Worm (Caenorhabditis elegans) whole organism, L1 larva: Measurements from ENCODE around the gene egl-2.

Source experiments
- ceh-88 ChIP-seq: fragments of 200-800 bp; sonication (Bioruptor generic); IDR thresholded peaks from 2 replicates; pipeline ENCODE4 v1.3.6; 2022; ENCODE audit warnings: missing genetic modification characterization, missing compliant biosample characterization
- efl-3 ChIP-seq: fragments of 200-800 bp; sonication (Bioruptor generic); optimal IDR thresholded peaks from 2 replicates; lab custom pipeline; 2018; ENCODE audit warnings: mild to moderate bottlenecking, missing genetic modification characterization, missing compliant biosample characterization
- ets-5 ChIP-seq: fragments of 200-800 bp; sonication (Bioruptor generic); IDR thresholded peaks from 2 replicates; pipeline ENCODE4 v1.3.6; 2022; ENCODE audit warnings: missing genetic modification characterization, missing compliant biosample characterization
- fos-1 ChIP-seq: fragments of 150-350 bp; optimal IDR thresholded peaks from 2 replicates; lab custom pipeline; 2014; ENCODE audit warnings: missing biosample characterization, missing genetic modification characterization
- nhr-28 ChIP-seq: fragments of 150-350 bp; optimal IDR thresholded peaks from 2 replicates; lab custom pipeline; 2014; ENCODE audit warnings: missing biosample characterization, missing genetic modification characterization
- nhr-47 ChIP-seq: sonication (generic microtip); optimal IDR thresholded peaks from 2 replicates; lab custom pipeline; 2016; ENCODE audit warnings: mild to moderate bottlenecking, missing genetic modification characterization, moderate library complexity, missing compliant biosample characterization
- nhr-71 ChIP-seq: sonication (generic microtip); optimal IDR thresholded peaks from 2 replicates; lab custom pipeline; 2016; ENCODE audit warnings: mild to moderate bottlenecking, missing genetic modification characterization, moderate library complexity, missing compliant biosample characterization
- nhr-76 ChIP-seq: sonication (generic microtip); optimal IDR thresholded peaks from 2 replicates; lab custom pipeline; 2017; ENCODE audit warnings: missing biosample characterization, missing genetic modification characterization
- nhr-77 ChIP-seq: fragments of 150-350 bp; optimal IDR thresholded peaks from 2 replicates; lab custom pipeline; 2014; ENCODE audit warnings: missing biosample characterization, missing genetic modification characterization
- pax-3 ChIP-seq: fragments of 200-800 bp; sonication (Bioruptor generic); optimal IDR thresholded peaks from 2 replicates; lab custom pipeline; 2018; ENCODE audit warnings: mild to moderate bottlenecking, missing genetic modification characterization, moderate library complexity, missing compliant biosample characterization
- sox-4 ChIP-seq: sonication (generic microtip); optimal IDR thresholded peaks from 2 replicates; lab custom pipeline; 2016; ENCODE audit warnings: missing genetic modification characterization, missing compliant biosample characterization
- sptf-1 ChIP-seq: fragments of 150-350 bp; optimal IDR thresholded peaks from 2 replicates; lab custom pipeline; 2014; ENCODE audit warnings: missing biosample characterization, missing genetic modification characterization
- unc-86 ChIP-seq: sonication (generic microtip); optimal IDR thresholded peaks from 2 replicates; lab custom pipeline; 2016; ENCODE audit warnings: missing genetic modification characterization, missing compliant biosample characterization

Gene egl-2

DNA sequence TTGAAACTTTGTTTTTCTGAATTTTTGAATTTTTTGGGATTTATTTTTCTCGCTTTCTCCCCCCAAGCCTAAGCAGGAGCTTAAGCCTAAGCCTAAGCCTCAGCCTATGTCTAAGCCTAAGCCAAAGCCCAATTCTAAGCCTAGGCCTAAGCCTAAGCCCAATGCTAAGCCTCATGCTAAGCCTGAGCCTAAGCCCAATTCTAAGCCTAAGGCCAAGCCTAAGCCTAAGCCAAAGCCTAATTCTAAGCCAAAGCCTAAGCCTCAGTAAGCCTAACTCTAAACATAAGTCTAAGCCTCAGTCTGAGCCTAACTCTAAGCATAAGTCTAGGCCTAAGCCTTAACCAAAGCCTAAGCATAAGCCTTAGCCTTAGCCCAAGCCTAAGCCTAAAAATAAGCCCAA is 56.7 kb downstream of the egl-2 start:
- TF ChIP-seq nhr-47 (tag; lab: Kevin White, UChicago) (no peak), sox-4 (no peak), ets-5 (GFP tag; lab: Robert Waterston, UW) (no peak), nhr-28 (tag; lab: Kevin White, UChicago) (no peak), nhr-71 (tag; lab: Kevin White, UChicago) (no peak), ceh-88 (no peak), fos-1 (tag; lab: Kevin White, UChicago) (no peak), nhr-76 (no peak), nhr-77 (no peak), unc-86 (tag; lab: Kevin White, UChicago) (no peak), efl-3 (no peak), sptf-1 (tag; lab: Kevin White, UChicago) (no peak), pax-3 (tag; lab: Kevin White, UChicago) (no peak)
